In genomic region chr2L:13928461-13928860, dm6 we compare ENCODE assay signal across 1 fruit fly cellular context.
TF ChIP-seq lines count a peak whose summit lies in the region.

No protein-coding gene starts in this region.

TF ChIP-seq in whole organism, embryonic, 481 proteins besides CTCF, POLR2A, EP300 and RAD21 (continued from another document):
- TF ChIP-seq CG10267 (tag; optimal IDR thresholded peaks at IDR 0.05; lab: Kevin White, UChicago) (no peak), Atf3 (GFP tag; optimal IDR thresholded peaks at IDR 0.05; lab: Kevin White, UChicago) (no peak), CG30403 (GFP tag; optimal IDR thresholded peaks at IDR 0.05; lab: Kevin White, UChicago) (no peak), CG32532 (GFP tag; IDR thresholded peaks at IDR 0.05; lab: Robert Waterston, UW) (no peak), Mrtf (GFP tag; IDR thresholded peaks at IDR 0.05; lab: Robert Waterston, UW) (no peak), sima (GFP tag; optimal IDR thresholded peaks at IDR 0.05; lab: Kevin White, UChicago) (no peak), CG6813 (GFP tag; optimal IDR thresholded peaks at IDR 0.05; lab: Kevin White, UChicago) (no peak), CG6175 (GFP tag; IDR thresholded peaks at IDR 0.05; lab: Robert Waterston, UW) (0 out of 3 replicates have a peak, but pooled peaks have one; percentile 24), CG11398 (GFP tag; optimal IDR thresholded peaks at IDR 0.05; lab: Kevin White, UChicago) (no peak), Max (GFP tag; optimal IDR thresholded peaks at IDR 0.05; lab: Kevin White, UChicago) (no peak)
TF ChIP-seq in whole organism, embryonic: peak in this region for 6.
